Fruit fly (Drosophila melanogaster): ENCODE data around the gene Ssl1.

DNA sequence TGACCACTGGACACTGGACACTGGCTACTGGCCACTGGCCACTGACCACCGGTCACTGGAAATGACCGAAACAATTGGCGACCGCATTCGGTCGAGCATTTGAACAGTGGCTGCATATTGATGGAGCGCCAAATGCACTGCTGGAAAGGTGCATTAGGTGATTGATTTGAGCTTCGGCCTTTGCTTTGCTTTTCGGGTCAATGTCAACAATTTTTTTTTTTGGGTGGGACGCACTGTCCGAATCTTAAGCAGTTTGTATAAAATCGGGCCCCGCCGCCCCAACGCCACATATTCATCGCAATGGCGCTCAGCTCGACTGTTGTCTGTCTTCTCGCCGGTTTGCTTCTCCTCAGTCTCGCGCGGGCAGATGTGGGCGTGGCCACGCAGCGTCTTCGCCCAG, 18.4 kb upstream of the Ssl1 start, which contains the start of gene CG13239:
- TF ChIP-seq Abd-B (GFP tag; optimal IDR thresholded peaks at IDR 0.05) (no peak), h (GFP tag; optimal IDR thresholded peaks at IDR 0.05) (no peak), lola (GFP tag; optimal IDR thresholded peaks at IDR 0.05) (no peak), br (GFP tag; optimal IDR thresholded peaks at IDR 0.05) (no peak), pan (optimal IDR thresholded peaks at IDR 0.05) (no peak), Dfd (GFP tag; optimal IDR thresholded peaks at IDR 0.05) (no peak), CG32264 (GFP tag; optimal IDR thresholded peaks at IDR 0.05) (no peak), Dif (GFP tag; optimal IDR thresholded peaks at IDR 0.05; ENCODE audit: partially characterized antibody) (no peak)
